Fruit fly (Drosophila melanogaster): ENCODE results near the gene MED19.

- TF ChIP-seq CG32121 (GFP tag; IDR thresholded peaks at IDR 0.05) (no peak), gl (tag; optimal IDR thresholded peaks at IDR 0.05) (no peak), CG15710 (tag; optimal IDR thresholded peaks at IDR 0.05) (no peak), CG12605 (GFP tag; IDR thresholded peaks at IDR 0.05) (no peak), EcR (GFP tag; optimal IDR thresholded peaks at IDR 0.05) (no peak), CG34367 (tag; optimal IDR thresholded peaks at IDR 0.05) (no peak), Snoo (tag; optimal IDR thresholded peaks at IDR 0.05) (no peak), fd96Ca (GFP tag; IDR thresholded peaks at IDR 0.05) (no peak), CG13204 (GFP tag; optimal IDR thresholded peaks at IDR 0.05) (no peak)
These were observed 11.2 kb downstream of the MED19 start, which contains the start of gene CG32189 for dm6 chr3L:17835074-17835473.

Data from whole organism, pupa.